Fruit fly (Drosophila melanogaster): ENCODE results near the gene hop.
A peak's percentile ranks its signal among the peaks of the same experiment; 100 is the strongest.

The hop gene

DNA sequence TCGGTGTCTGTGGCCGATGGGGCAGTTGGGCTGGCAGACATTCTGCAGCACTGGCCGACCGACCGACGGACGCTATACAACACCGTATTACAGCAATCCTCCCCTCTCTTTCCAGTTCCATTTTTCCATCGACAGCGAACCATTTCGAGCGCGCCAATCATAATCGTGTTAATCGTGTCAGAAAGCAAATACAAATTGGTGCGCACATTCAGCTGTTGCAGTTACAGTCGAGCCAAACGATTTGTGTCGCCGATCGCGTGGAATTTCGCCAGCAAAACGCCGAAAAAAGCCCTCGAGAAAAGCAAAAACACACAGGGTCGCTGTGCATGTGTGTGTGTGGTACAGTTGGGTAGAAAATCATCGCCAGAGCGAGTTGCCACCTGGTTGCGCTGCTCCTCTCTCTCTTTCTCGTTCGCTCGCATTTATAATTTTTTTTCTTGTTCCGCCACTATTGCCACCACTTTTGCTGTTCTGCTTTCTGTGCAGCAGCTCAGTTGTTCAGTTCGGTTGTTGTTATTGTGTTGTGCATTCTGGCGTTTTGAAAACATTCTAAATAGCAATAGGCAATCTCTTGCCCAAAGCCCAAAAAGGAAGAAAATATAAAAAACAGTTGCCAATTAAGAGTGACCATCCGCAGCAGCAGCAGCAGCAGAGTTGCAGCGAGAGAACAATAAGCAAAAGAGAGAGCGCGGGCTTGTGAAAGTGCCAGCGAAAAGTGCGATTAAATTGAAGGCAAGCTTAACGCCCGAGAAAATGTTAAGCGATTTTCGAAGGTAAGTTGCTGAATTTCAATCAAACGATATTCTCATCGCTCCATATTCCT lies 17.2 kb downstream of the hop start, which contains the start of gene CG1737:
Gene CG1737 (plus strand): TSS at position 104 of the 823 bp plus-strand sequence.
- no peak for TF ChIP-seq pan (optimal IDR thresholded peaks at IDR 0.05)
- peak; percentile 48 for TF ChIP-seq jim (GFP tag; optimal IDR thresholded peaks at IDR 0.05)
- no peak for TF ChIP-seq Dif (GFP tag; optimal IDR thresholded peaks at IDR 0.05; ENCODE audit: partially characterized antibody)
- peak; percentile 45 for TF ChIP-seq fru (GFP tag; optimal IDR thresholded peaks at IDR 0.05)
- peak; percentile 56 for TF ChIP-seq Hr83 (GFP tag; optimal IDR thresholded peaks at IDR 0.05; ENCODE audit: poor library complexity, severe bottlenecking)
- TF ChIP-seq lola (GFP tag; optimal IDR thresholded peaks at IDR 0.05), result no peak
- TF ChIP-seq br (GFP tag; optimal IDR thresholded peaks at IDR 0.05), result no peak
- TF ChIP-seq CG32264 (GFP tag; optimal IDR thresholded peaks at IDR 0.05), result no peak
- no peak for TF ChIP-seq tai (GFP tag; optimal IDR thresholded peaks at IDR 0.05)
- TF ChIP-seq woc (GFP tag; optimal IDR thresholded peaks at IDR 0.05), result no peak
- TF ChIP-seq Jra (GFP tag; optimal IDR thresholded peaks at IDR 0.05), result peak; percentile 10
- no peak for TF ChIP-seq Abd-B (GFP tag; optimal IDR thresholded peaks at IDR 0.05)
- TF ChIP-seq Dfd (GFP tag; optimal IDR thresholded peaks at IDR 0.05), result no peak
- peak; percentile 58 for TF ChIP-seq h (GFP tag; optimal IDR thresholded peaks at IDR 0.05)
- no peak for TF ChIP-seq dmrt93B (GFP tag; optimal IDR thresholded peaks at IDR 0.05)
- TF ChIP-seq Sp1 (GFP tag; optimal IDR thresholded peaks at IDR 0.05), result peak; percentile 29
- TF ChIP-seq ey (GFP tag; optimal IDR thresholded peaks at IDR 0.05), result no peak
- peak; percentile 19 for TF ChIP-seq HLH106 (tag; optimal IDR thresholded peaks at IDR 0.05)
- TF ChIP-seq Hr78 (GFP tag; optimal IDR thresholded peaks at IDR 0.05), result no peak
- TF ChIP-seq Rel (GFP tag; optimal IDR thresholded peaks at IDR 0.05), result no peak
- peak; percentile 60 for TF ChIP-seq Rel (tag; optimal IDR thresholded peaks at IDR 0.05)
- peak; percentile 0 for TF ChIP-seq psq (GFP tag; optimal IDR thresholded peaks at IDR 0.05)
- peak in 1 of 2 experiments; percentile 54 for TF ChIP-seq foxo (GFP tag; optimal IDR thresholded peaks at IDR 0.05)
- peak; percentile 38 for TF ChIP-seq OdsH (GFP tag; optimal IDR thresholded peaks at IDR 0.05)
- TF ChIP-seq Hnf4 (GFP tag; optimal IDR thresholded peaks at IDR 0.05), result peak; percentile 50
- no peak for TF ChIP-seq sage (GFP tag; optimal IDR thresholded peaks at IDR 0.05)
- no peak for TF ChIP-seq usp (GFP tag; optimal IDR thresholded peaks at IDR 0.05)
- TF ChIP-seq CrebA (GFP tag; optimal IDR thresholded peaks at IDR 0.05; ENCODE audit: borderline replicate concordance), result no peak
- no peak for TF ChIP-seq dl (GFP tag; optimal IDR thresholded peaks at IDR 0.05; ENCODE audit: insufficient read depth in 1 of 2, partially characterized antibody in 2 of 2)
- TF ChIP-seq Mio (GFP tag; optimal IDR thresholded peaks at IDR 0.05), result no peak
- TF ChIP-seq CG9705 (GFP tag; optimal IDR thresholded peaks at IDR 0.05), result no peak
- no peak for TF ChIP-seq GATAd (GFP tag; optimal IDR thresholded peaks at IDR 0.05)
- no peak for TF ChIP-seq sv (GFP tag; optimal IDR thresholded peaks at IDR 0.05)
- TF ChIP-seq Myc (optimal IDR thresholded peaks at IDR 0.05), result no peak
- no peak for TF ChIP-seq brk (GFP tag; optimal IDR thresholded peaks at IDR 0.05)
- TF ChIP-seq dsf (GFP tag; optimal IDR thresholded peaks at IDR 0.05; ENCODE audit: borderline replicate concordance), result no peak
- no peak for TF ChIP-seq Vsx2 (GFP tag; optimal IDR thresholded peaks at IDR 0.05; ENCODE audit: partially characterized antibody)
- peak; percentile 53 for TF ChIP-seq rgr (GFP tag; optimal IDR thresholded peaks at IDR 0.05)
- no peak for TF ChIP-seq N (GFP tag; optimal IDR thresholded peaks at IDR 0.05)

DNA sequence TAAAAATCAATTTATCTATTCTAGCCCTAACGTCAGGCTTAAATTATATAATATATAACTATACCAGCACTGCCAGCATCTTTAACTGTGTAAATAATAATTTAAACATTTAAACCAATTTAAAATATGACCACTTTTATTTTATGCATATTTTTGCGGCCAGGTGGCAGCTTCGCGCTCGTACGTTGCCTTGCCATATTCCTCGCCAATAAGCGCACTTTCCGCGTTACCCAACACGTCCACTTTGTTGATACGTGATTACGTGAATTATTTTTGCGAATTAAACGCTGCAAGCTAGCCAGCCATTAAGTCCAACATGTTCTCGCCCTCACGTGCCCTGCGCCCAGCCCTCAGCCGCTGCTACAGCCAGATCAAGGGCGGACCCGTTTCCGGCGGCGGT lies 18.1 kb downstream of the hop start, which contains the start of gene NdufV3:
Gene NdufV3 (plus strand): TSS at position 219 of the 400 bp plus-strand sequence.
- TF ChIP-seq lola (GFP tag; optimal IDR thresholded peaks at IDR 0.05) (no peak), Jra (GFP tag; optimal IDR thresholded peaks at IDR 0.05) (no peak), N (GFP tag; optimal IDR thresholded peaks at IDR 0.05) (no peak), pan (optimal IDR thresholded peaks at IDR 0.05) (no peak), Abd-B (GFP tag; optimal IDR thresholded peaks at IDR 0.05) (no peak), CrebA (GFP tag; optimal IDR thresholded peaks at IDR 0.05; ENCODE audit: borderline replicate concordance) (no peak), woc (GFP tag; optimal IDR thresholded peaks at IDR 0.05) (no peak), Myc (optimal IDR thresholded peaks at IDR 0.05) (no peak), sage (GFP tag; optimal IDR thresholded peaks at IDR 0.05) (peak; percentile 17), Dif (GFP tag; optimal IDR thresholded peaks at IDR 0.05; ENCODE audit: partially characterized antibody) (no peak), Hnf4 (GFP tag; optimal IDR thresholded peaks at IDR 0.05) (peak; percentile 49), usp (GFP tag; optimal IDR thresholded peaks at IDR 0.05) (no peak), Rel (GFP tag; optimal IDR thresholded peaks at IDR 0.05) (no peak), Rel (tag; optimal IDR thresholded peaks at IDR 0.05) (no peak), sv (GFP tag; optimal IDR thresholded peaks at IDR 0.05) (no peak), CG9705 (GFP tag; optimal IDR thresholded peaks at IDR 0.05) (no peak), dmrt93B (GFP tag; optimal IDR thresholded peaks at IDR 0.05) (no peak), Sp1 (GFP tag; optimal IDR thresholded peaks at IDR 0.05) (no peak), GATAd (GFP tag; optimal IDR thresholded peaks at IDR 0.05) (no peak), foxo (GFP tag; optimal IDR thresholded peaks at IDR 0.05) (peak in 1 of 2 experiments; percentile 37), fru (GFP tag; optimal IDR thresholded peaks at IDR 0.05) (no peak), Vsx2 (GFP tag; optimal IDR thresholded peaks at IDR 0.05; ENCODE audit: partially characterized antibody) (no peak), Mio (GFP tag; optimal IDR thresholded peaks at IDR 0.05) (no peak), h (GFP tag; optimal IDR thresholded peaks at IDR 0.05) (peak; percentile 10), Hr78 (GFP tag; optimal IDR thresholded peaks at IDR 0.05) (no peak), OdsH (GFP tag; optimal IDR thresholded peaks at IDR 0.05) (no peak), jim (GFP tag; optimal IDR thresholded peaks at IDR 0.05) (no peak), HLH106 (tag; optimal IDR thresholded peaks at IDR 0.05) (peak; percentile 26), CG32264 (GFP tag; optimal IDR thresholded peaks at IDR 0.05) (no peak), Hr83 (GFP tag; optimal IDR thresholded peaks at IDR 0.05; ENCODE audit: poor library complexity, severe bottlenecking) (no peak), tai (GFP tag; optimal IDR thresholded peaks at IDR 0.05) (no peak), brk (GFP tag; optimal IDR thresholded peaks at IDR 0.05) (no peak), dl (GFP tag; optimal IDR thresholded peaks at IDR 0.05; ENCODE audit: insufficient read depth in 1 of 2, partially characterized antibody in 2 of 2) (no peak), ey (GFP tag; optimal IDR thresholded peaks at IDR 0.05) (peak; percentile 6), rgr (GFP tag; optimal IDR thresholded peaks at IDR 0.05) (peak; percentile 12), br (GFP tag; optimal IDR thresholded peaks at IDR 0.05) (peak; percentile 6), Dfd (GFP tag; optimal IDR thresholded peaks at IDR 0.05) (no peak), dsf (GFP tag; optimal IDR thresholded peaks at IDR 0.05; ENCODE audit: borderline replicate concordance) (no peak), psq (GFP tag; optimal IDR thresholded peaks at IDR 0.05) (no peak)
